Worm (Caenorhabditis elegans): ENCODE measurements around the gene dmsr-8.

dmsr-8 gene

ce11 chrV:10514271-10514670 lies at the start of gene dmsr-8:
Gene dmsr-8 (minus strand): TSS chrV:10514371.
- TF ChIP-seq med-1 (GFP tag; optimal IDR thresholded peaks at IDR 0.05; ENCODE audit: insufficient read depth) (no peak), flt-1 (GFP tag; IDR thresholded peaks at IDR 0.05) (no peak), klf-2 (GFP tag; conservative IDR thresholded peaks at IDR 0.05) (no peak), ztf-29 (GFP tag; IDR thresholded peaks at IDR 0.05) (no peak), tab-1 (GFP tag; IDR thresholded peaks at IDR 0.05) (no peak), ztf-23 (GFP tag; IDR thresholded peaks at IDR 0.05) (no peak), T22C8.4 (GFP tag; IDR thresholded peaks at IDR 0.05) (no peak), cog-1 (tag; optimal IDR thresholded peaks at IDR 0.05) (no peak), ref-1 (GFP tag; conservative IDR thresholded peaks at IDR 0.05) (no peak)

ce11 chrV:10562817-10563216 lies 48.6 kb upstream of the dmsr-8 start:
- TF ChIP-seq klf-2 (GFP tag; conservative IDR thresholded peaks at IDR 0.05) (no peak), cog-1 (tag; optimal IDR thresholded peaks at IDR 0.05) (no peak), ref-1 (GFP tag; conservative IDR thresholded peaks at IDR 0.05) (no peak), tab-1 (GFP tag; IDR thresholded peaks at IDR 0.05) (no peak), med-1 (GFP tag; optimal IDR thresholded peaks at IDR 0.05; ENCODE audit: insufficient read depth) (no peak), T22C8.4 (GFP tag; IDR thresholded peaks at IDR 0.05) (no peak), ztf-29 (GFP tag; IDR thresholded peaks at IDR 0.05) (no peak), flt-1 (GFP tag; IDR thresholded peaks at IDR 0.05) (no peak), ztf-23 (GFP tag; IDR thresholded peaks at IDR 0.05) (no peak)

DNA sequence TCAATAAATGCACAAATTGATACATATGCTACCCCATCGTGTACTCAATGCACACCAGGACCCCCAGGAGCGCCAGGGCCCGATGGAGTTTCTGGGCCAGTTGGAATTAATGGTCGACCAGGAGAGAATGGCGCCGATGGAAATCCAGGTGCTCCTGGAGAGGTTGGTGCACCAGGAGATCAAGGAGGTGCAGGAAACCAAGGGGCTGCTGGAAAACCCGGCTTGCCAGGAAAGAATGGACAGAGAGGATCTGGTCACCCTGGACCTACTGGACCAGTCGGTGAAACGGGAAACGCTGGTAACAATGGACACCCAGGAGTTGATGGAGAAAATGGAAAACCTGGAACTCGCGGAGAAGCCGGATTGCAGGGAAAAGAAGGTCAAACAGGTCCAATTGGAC lies 47.5 kb upstream of the dmsr-8 start:
- no peak for TF ChIP-seq med-1 (GFP tag; optimal IDR thresholded peaks at IDR 0.05; ENCODE audit: insufficient read depth)
- TF ChIP-seq cog-1 (tag; optimal IDR thresholded peaks at IDR 0.05), result no peak
- no peak for TF ChIP-seq ref-1 (GFP tag; conservative IDR thresholded peaks at IDR 0.05)
- no peak for TF ChIP-seq ztf-29 (GFP tag; IDR thresholded peaks at IDR 0.05)
- no peak for TF ChIP-seq flt-1 (GFP tag; IDR thresholded peaks at IDR 0.05)
- no peak for TF ChIP-seq T22C8.4 (GFP tag; IDR thresholded peaks at IDR 0.05)
- no peak for TF ChIP-seq ztf-23 (GFP tag; IDR thresholded peaks at IDR 0.05)
- TF ChIP-seq klf-2 (GFP tag; conservative IDR thresholded peaks at IDR 0.05), result no peak
- TF ChIP-seq tab-1 (GFP tag; IDR thresholded peaks at IDR 0.05), result no peak

DNA sequence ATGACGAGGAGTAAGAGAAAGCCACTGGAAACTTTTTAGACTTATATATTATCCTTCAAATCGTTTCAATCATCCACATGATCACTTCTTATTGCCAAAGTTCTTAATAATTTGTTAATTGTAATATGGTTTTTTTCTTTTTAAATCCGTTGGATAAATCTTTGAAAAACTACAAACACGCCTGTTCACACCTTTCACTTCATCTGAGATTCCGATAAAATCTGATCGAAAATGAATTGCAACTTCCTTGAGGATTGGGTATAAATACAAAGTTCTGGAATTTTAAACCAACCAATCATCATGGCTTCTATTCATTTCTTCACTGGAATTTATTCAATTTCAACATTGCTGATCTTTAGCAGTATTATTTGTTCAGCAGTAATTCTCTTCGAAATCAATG lies 46.5 kb upstream of the dmsr-8 start, which contains the start of gene col-152:
Gene col-152 (plus strand): TSS at position 301 of the 400 bp plus-strand sequence.
- TF ChIP-seq klf-2 (GFP tag; conservative IDR thresholded peaks at IDR 0.05), result no peak
- TF ChIP-seq med-1 (GFP tag; optimal IDR thresholded peaks at IDR 0.05; ENCODE audit: insufficient read depth), result no peak
- TF ChIP-seq flt-1 (GFP tag; IDR thresholded peaks at IDR 0.05), result no peak
- TF ChIP-seq ztf-23 (GFP tag; IDR thresholded peaks at IDR 0.05), result no peak
- TF ChIP-seq T22C8.4 (GFP tag; IDR thresholded peaks at IDR 0.05), result no peak
- TF ChIP-seq ztf-29 (GFP tag; IDR thresholded peaks at IDR 0.05), result no peak
- no peak for TF ChIP-seq tab-1 (GFP tag; IDR thresholded peaks at IDR 0.05)
- no peak for TF ChIP-seq cog-1 (tag; optimal IDR thresholded peaks at IDR 0.05)
- TF ChIP-seq ref-1 (GFP tag; conservative IDR thresholded peaks at IDR 0.05), result no peak

- TF ChIP-seq ref-1 (GFP tag; conservative IDR thresholded peaks at IDR 0.05) (no peak), T22C8.4 (GFP tag; IDR thresholded peaks at IDR 0.05) (no peak), flt-1 (GFP tag; IDR thresholded peaks at IDR 0.05) (no peak), klf-2 (GFP tag; conservative IDR thresholded peaks at IDR 0.05) (no peak), tab-1 (GFP tag; IDR thresholded peaks at IDR 0.05) (no peak), med-1 (GFP tag; optimal IDR thresholded peaks at IDR 0.05; ENCODE audit: insufficient read depth) (no peak), cog-1 (tag; optimal IDR thresholded peaks at IDR 0.05) (no peak), ztf-29 (GFP tag; IDR thresholded peaks at IDR 0.05) (no peak), ztf-23 (GFP tag; IDR thresholded peaks at IDR 0.05) (no peak)
These were observed 43.5 kb upstream of the dmsr-8 start, which contains the start of gene best-14 for ce11 chrV:10557676-10558075. Gene best-14 (plus strand): TSS chrV:10557976.

DNA sequence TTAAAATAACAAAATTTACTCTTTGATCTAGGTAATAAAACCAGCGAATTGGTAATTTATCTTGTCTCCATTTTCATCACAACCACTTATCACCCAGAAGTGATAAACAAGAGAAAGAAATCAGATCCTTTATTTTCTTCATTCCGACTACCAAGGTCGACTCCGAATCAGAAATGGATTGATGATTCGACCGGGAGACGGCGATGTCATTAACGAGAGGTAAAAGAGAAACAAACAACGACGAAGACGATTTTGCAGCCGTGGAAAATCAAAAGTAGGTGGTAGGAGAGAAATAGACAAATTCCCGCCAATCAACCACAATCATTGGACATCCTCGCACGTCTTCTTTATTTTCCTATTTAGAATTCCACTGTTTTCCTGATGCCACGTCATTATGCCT lies 42.9 kb upstream of the dmsr-8 start:
- TF ChIP-seq klf-2 (GFP tag; conservative IDR thresholded peaks at IDR 0.05) (no peak), ztf-23 (GFP tag; IDR thresholded peaks at IDR 0.05) (no peak), cog-1 (tag; optimal IDR thresholded peaks at IDR 0.05) (no peak), T22C8.4 (GFP tag; IDR thresholded peaks at IDR 0.05) (no peak), tab-1 (GFP tag; IDR thresholded peaks at IDR 0.05) (no peak), ztf-29 (GFP tag; IDR thresholded peaks at IDR 0.05) (no peak), flt-1 (GFP tag; IDR thresholded peaks at IDR 0.05) (no peak), med-1 (GFP tag; optimal IDR thresholded peaks at IDR 0.05; ENCODE audit: insufficient read depth) (no peak), ref-1 (GFP tag; conservative IDR thresholded peaks at IDR 0.05) (no peak)

DNA sequence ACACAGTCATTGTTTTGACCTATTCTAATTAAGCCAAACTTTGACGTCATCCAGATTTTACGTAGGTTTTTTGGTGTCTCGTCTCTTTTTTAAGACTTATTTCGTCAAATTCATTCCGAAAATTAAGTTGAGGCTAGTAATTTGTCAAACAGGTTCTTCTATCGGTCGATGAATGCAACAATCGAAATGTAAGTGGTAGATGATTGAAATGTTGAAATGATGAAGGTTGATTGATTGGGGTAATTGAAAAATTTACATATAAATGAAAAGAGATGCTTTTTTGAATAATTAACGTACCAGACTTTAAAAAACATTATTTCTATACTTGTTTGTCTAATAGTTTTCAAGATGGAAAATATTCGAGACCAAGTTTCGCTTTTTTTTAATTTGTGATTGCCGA lies 42.2 kb upstream of the dmsr-8 start:
- TF ChIP-seq klf-2 (GFP tag; conservative IDR thresholded peaks at IDR 0.05) (no peak), ztf-29 (GFP tag; IDR thresholded peaks at IDR 0.05) (no peak), ref-1 (GFP tag; conservative IDR thresholded peaks at IDR 0.05) (no peak), T22C8.4 (GFP tag; IDR thresholded peaks at IDR 0.05) (no peak)

DNA sequence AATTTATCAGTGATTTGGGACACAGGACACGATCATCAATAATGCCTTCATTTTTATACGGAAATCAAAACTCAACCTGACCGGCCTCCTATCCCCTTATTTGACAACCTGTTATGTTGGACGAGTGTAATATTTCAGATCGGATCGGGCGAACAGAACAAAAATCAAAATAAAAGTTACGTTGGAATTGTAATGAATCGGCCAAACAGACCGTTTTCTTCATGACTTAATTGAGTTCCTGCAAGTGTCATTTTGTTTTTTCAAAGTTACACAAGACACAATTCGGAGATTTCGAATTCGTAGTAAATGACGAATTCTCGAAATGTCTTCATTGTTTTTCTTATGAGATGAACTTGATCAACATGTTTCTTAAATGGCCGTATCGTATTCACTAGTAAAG lies 41.1 kb upstream of the dmsr-8 start, which contains the start of gene F32G8.3:
Gene F32G8.3 (minus strand): TSS at position 101 of the 400 bp plus-strand sequence.
- no peak for TF ChIP-seq ref-1 (GFP tag; conservative IDR thresholded peaks at IDR 0.05)
- no peak for TF ChIP-seq klf-2 (GFP tag; conservative IDR thresholded peaks at IDR 0.05)
- no peak for TF ChIP-seq ztf-29 (GFP tag; IDR thresholded peaks at IDR 0.05)
- TF ChIP-seq T22C8.4 (GFP tag; IDR thresholded peaks at IDR 0.05), result no peak
- TF ChIP-seq ztf-23 (GFP tag; IDR thresholded peaks at IDR 0.05), result no peak
- no peak for TF ChIP-seq med-1 (GFP tag; optimal IDR thresholded peaks at IDR 0.05; ENCODE audit: insufficient read depth)
- TF ChIP-seq flt-1 (GFP tag; IDR thresholded peaks at IDR 0.05), result no peak
- TF ChIP-seq cog-1 (tag; optimal IDR thresholded peaks at IDR 0.05), result no peak
- no peak for TF ChIP-seq tab-1 (GFP tag; IDR thresholded peaks at IDR 0.05)

ce11 chrV:10549717-10550116 lies 35.5 kb upstream of the dmsr-8 start, which contains the start of gene F32G8.2:
Gene F32G8.2 (plus strand): TSS chrV:10550017.
- no peak for TF ChIP-seq flt-1 (GFP tag; IDR thresholded peaks at IDR 0.05)
- TF ChIP-seq ref-1 (GFP tag; conservative IDR thresholded peaks at IDR 0.05), result no peak
- TF ChIP-seq tab-1 (GFP tag; IDR thresholded peaks at IDR 0.05), result no peak
- TF ChIP-seq ztf-29 (GFP tag; IDR thresholded peaks at IDR 0.05), result no peak
- no peak for TF ChIP-seq cog-1 (tag; optimal IDR thresholded peaks at IDR 0.05)
- TF ChIP-seq ztf-23 (GFP tag; IDR thresholded peaks at IDR 0.05), result no peak

DNA sequence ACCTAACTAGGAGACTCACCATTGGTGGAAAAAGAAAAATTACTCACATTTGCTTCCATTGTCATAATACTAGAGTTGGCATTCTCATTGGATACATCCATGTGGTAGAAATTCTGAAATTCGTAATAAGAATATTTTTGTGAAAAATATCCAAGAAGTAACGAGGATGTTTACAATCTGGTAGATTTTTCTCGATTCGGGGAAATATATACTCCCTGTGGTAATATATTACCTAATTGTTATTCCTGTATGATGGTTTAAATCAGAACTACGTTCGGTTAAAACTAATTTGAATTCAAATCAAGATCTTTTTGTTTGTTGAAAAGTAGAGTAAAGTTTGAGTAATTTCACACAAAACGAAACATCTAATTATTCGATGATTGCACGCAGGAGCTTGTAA lies 34.8 kb upstream of the dmsr-8 start, which contains the start of gene srd-34:
Gene srd-34 (minus strand): TSS at position 101 of the 400 bp plus-strand sequence.
- TF ChIP-seq ref-1 (GFP tag; conservative IDR thresholded peaks at IDR 0.05) (no peak), ztf-29 (GFP tag; IDR thresholded peaks at IDR 0.05) (no peak), med-1 (GFP tag; optimal IDR thresholded peaks at IDR 0.05; ENCODE audit: insufficient read depth) (no peak), ztf-23 (GFP tag; IDR thresholded peaks at IDR 0.05) (no peak), klf-2 (GFP tag; conservative IDR thresholded peaks at IDR 0.05) (no peak), flt-1 (GFP tag; IDR thresholded peaks at IDR 0.05) (no peak)

Data from whole organism, midembryonic.